Fruit fly (Drosophila melanogaster) whole organism, embryonic: ENCODE results near the gene Lgr1.
A peak's percentile ranks its signal among the peaks of the same experiment; 100 is the strongest.

Source experiments
- ATbp ChIP-seq: fragments of 200-800 bp; sonication (Bioruptor generic); optimal IDR thresholded peaks from 2 replicates; lab custom pipeline; 2017; ENCODE audit warnings: missing biosample characterization, mild to moderate bottlenecking, missing genetic modification characterization, missing genetic modification reagents
- BEAF-32 ChIP-seq: fragments of 200-800 bp; sonication (Bioruptor generic); optimal IDR thresholded peaks from 3 replicates; lab custom pipeline; 2017; ENCODE audit warnings: missing biosample characterization, missing genetic modification characterization, mild to moderate bottlenecking, moderate library complexity, missing genetic modification reagents
- Blimp-1 ChIP-seq: fragments of 200-800 bp; sonication (Bioruptor generic); optimal IDR thresholded peaks from 3 replicates; lab custom pipeline; 2018; ENCODE audit warnings: missing biosample characterization, missing genetic modification characterization, mild to moderate bottlenecking, moderate library complexity, missing genetic modification reagents
- CG12071 ChIP-seq: fragments of 200-800 bp; sonication (Bioruptor generic); optimal IDR thresholded peaks from 3 replicates; lab custom pipeline; 2018; ENCODE audit warnings: missing biosample characterization, mild to moderate bottlenecking, missing genetic modification characterization
- CG14710 ChIP-seq: fragments of 200-800 bp; sonication (Bioruptor generic); optimal IDR thresholded peaks from 3 replicates; lab custom pipeline; 2019; ENCODE audit warnings: missing biosample characterization, mild to moderate bottlenecking, missing genetic modification characterization, moderate library complexity
- CG14860 ChIP-seq: fragments of 200-800 bp; sonication (Bioruptor generic); IDR thresholded peaks from 3 replicates; pipeline ENCODE4 v1.3.6; 2022; ENCODE audit warnings: missing biosample characterization, missing genetic modification characterization; ENCODE audit not compliant: partially characterized antibody
- CG17568 ChIP-seq: fragments of 200-800 bp; sonication (Bioruptor generic); optimal IDR thresholded peaks from 2 replicates; lab custom pipeline; 2018; ENCODE audit warnings: missing biosample characterization, mild to moderate bottlenecking, missing genetic modification characterization, moderate library complexity
- CG17612 ChIP-seq: fragments of 200-800 bp; sonication (Bioruptor generic); IDR thresholded peaks from 2 replicates; pipeline ENCODE4 v1.3.6; 2022; ENCODE audit warnings: missing biosample characterization, missing genetic modification characterization
- CG2875 ChIP-seq: fragments of 200-800 bp; sonication (Bioruptor generic); optimal IDR thresholded peaks from 2 replicates; lab custom pipeline; 2017; ENCODE audit warnings: missing biosample characterization, mild to moderate bottlenecking, missing genetic modification characterization, missing genetic modification reagents
- CG6175 ChIP-seq: fragments of 200-800 bp; sonication (Bioruptor generic); IDR thresholded peaks from 3 replicates; pipeline ENCODE4 v1.3.6; 2022; ENCODE audit warnings: missing biosample characterization, missing genetic modification characterization
- CG6791 ChIP-seq: fragments of 200-800 bp; sonication (Bioruptor generic); IDR thresholded peaks from 3 replicates; pipeline ENCODE4 v1.3.6; 2022; ENCODE audit warnings: missing biosample characterization, missing genetic modification characterization; ENCODE audit not compliant: partially characterized antibody
- CG7987 ChIP-seq: fragments of 200-800 bp; sonication (Bioruptor generic); optimal IDR thresholded peaks from 2 replicates; lab custom pipeline; 2018; ENCODE audit warnings: missing biosample characterization, mild to moderate bottlenecking, missing genetic modification characterization, moderate library complexity
- CG9876 ChIP-seq: fragments of 200-800 bp; sonication (Bioruptor generic); optimal IDR thresholded peaks from 2 replicates; lab custom pipeline; 2016; ENCODE audit warnings: missing biosample characterization, missing genetic modification characterization
- Dfd ChIP-seq, 2 experiments: fragments of >200 bp; optimal IDR thresholded peaks; 2 replicates each; lab custom pipeline; 2017; ENCODE audit warnings: missing biosample characterization in 2 of 2, missing genetic modification characterization in 2 of 2
- Eip74EF ChIP-seq, 2 experiments: fragments of 200-800 bp in 1 of 2; fragments of >200 bp in 1 of 2; sonication (Bioruptor generic) in 1 of 2; optimal IDR thresholded peaks; 2 replicates each; lab custom pipeline; 2017 to 2019; ENCODE audit warnings: missing biosample characterization in 2 of 2, missing genetic modification characterization in 2 of 2, mild to moderate bottlenecking in 1 of 2, moderate library complexity in 1 of 2
- Ets65A ChIP-seq: fragments of 200-800 bp; sonication (Bioruptor generic); peaks from one replicate; lab custom pipeline; 2016; ENCODE audit warnings: missing biosample characterization, missing genetic modification characterization
- H2.0 ChIP-seq: fragments of 200-800 bp; sonication (Bioruptor generic); IDR thresholded peaks from 2 replicates; pipeline ENCODE4 v1.3.6; 2022; ENCODE audit warnings: missing biosample characterization, missing genetic modification characterization
- Hey ChIP-seq: fragments of 200-800 bp; sonication (Bioruptor generic); optimal IDR thresholded peaks from 3 replicates; lab custom pipeline; 2018; ENCODE audit warnings: missing biosample characterization, mild to moderate bottlenecking, missing genetic modification characterization
- Hr78 ChIP-seq, 2 experiments: fragments of 200-800 bp in 1 of 2; fragments of >200 bp in 1 of 2; sonication (Bioruptor generic) in 1 of 2; optimal IDR thresholded peaks; 2 replicates each; lab custom pipeline; 2017 to 2019; ENCODE audit warnings: missing biosample characterization in 2 of 2, missing genetic modification characterization in 2 of 2, mild to moderate bottlenecking in 1 of 2, moderate library complexity in 1 of 2
- Med ChIP-seq: fragments of 200-800 bp; sonication (Bioruptor generic); peaks from one replicate; lab custom pipeline; 2016; ENCODE audit warnings: missing biosample characterization, missing genetic modification characterization, mild to moderate bottlenecking, inconsistent platforms, moderate library complexity
- NfI ChIP-seq: fragments of 200-800 bp; sonication (Bioruptor generic); optimal IDR thresholded peaks from 3 replicates; lab custom pipeline; 2018; ENCODE audit warnings: missing biosample characterization, mild to moderate bottlenecking, missing genetic modification characterization, moderate library complexity
- Stat92E ChIP-seq, 3 experiments: fragments of >200 bp in 2 of 3; fragments of 200-800 bp in 1 of 3; sonication (Bioruptor generic) in 1 of 3; optimal IDR thresholded peaks; 2 replicates each; lab custom pipeline; 2017 to 2019; ENCODE audit warnings: missing biosample characterization in 3 of 3, missing genetic modification characterization in 3 of 3, mild to moderate bottlenecking in 1 of 3, moderate library complexity in 1 of 3
- YL-1 ChIP-seq: fragments of 200-800 bp; sonication (Bioruptor generic); optimal IDR thresholded peaks from 3 replicates; lab custom pipeline; 2017; ENCODE audit warnings: missing biosample characterization, mild to moderate bottlenecking, missing genetic modification characterization
- ac ChIP-seq: fragments of 200-800 bp; sonication (Bioruptor generic); optimal IDR thresholded peaks from 3 replicates; lab custom pipeline; 2017; ENCODE audit warnings: missing biosample characterization, mild to moderate bottlenecking, missing genetic modification characterization
- amos ChIP-seq: fragments of 200-800 bp; sonication (Bioruptor generic); IDR thresholded peaks from 2 replicates; pipeline ENCODE4 v1.3.6; 2022; ENCODE audit warnings: missing biosample characterization, missing genetic modification characterization; ENCODE audit not compliant: partially characterized antibody
- bbx ChIP-seq: fragments of 200-800 bp; sonication (Bioruptor generic); IDR thresholded peaks from 2 replicates; pipeline ENCODE4 v1.3.6; 2022; ENCODE audit warnings: missing biosample characterization, missing genetic modification characterization; ENCODE audit not compliant: partially characterized antibody
- cg ChIP-seq: fragments of 200-800 bp; sonication (Bioruptor generic); optimal IDR thresholded peaks from 3 replicates; lab custom pipeline; 2019; ENCODE audit warnings: missing biosample characterization, mild to moderate bottlenecking, missing genetic modification characterization, moderate library complexity
- ci ChIP-seq: fragments of 200-800 bp; sonication (Bioruptor generic); IDR thresholded peaks from 3 replicates; pipeline ENCODE4 v1.3.6; 2022; ENCODE audit warnings: missing biosample characterization, missing genetic modification characterization
- crol ChIP-seq: fragments of 200-800 bp; sonication (Bioruptor generic); IDR thresholded peaks from 2 replicates; pipeline ENCODE4 v1.3.6; 2022; ENCODE audit warnings: missing biosample characterization, missing genetic modification characterization
- dimm ChIP-seq: fragments of 200-800 bp; sonication (Bioruptor generic); IDR thresholded peaks from 2 replicates; pipeline ENCODE4 v1.3.6; 2022; ENCODE audit warnings: missing biosample characterization, missing genetic modification characterization
- ftz-f1 ChIP-seq: fragments of 200-800 bp; sonication (Bioruptor generic); optimal IDR thresholded peaks from 2 replicates; lab custom pipeline; 2016; ENCODE audit warnings: missing biosample characterization, missing genetic modification characterization
- gce ChIP-seq: fragments of 200-800 bp; sonication (Bioruptor generic); IDR thresholded peaks from 3 replicates; pipeline ENCODE4 v1.3.6; 2022; ENCODE audit warnings: missing biosample characterization, missing genetic modification characterization
- kay ChIP-seq: fragments of 200-800 bp; sonication (Bioruptor generic); optimal IDR thresholded peaks from 2 replicates; lab custom pipeline; 2016; ENCODE audit warnings: missing biosample characterization, missing genetic modification characterization
- maf-S ChIP-seq: fragments of 200-800 bp; sonication (Bioruptor generic); optimal IDR thresholded peaks from 2 replicates; lab custom pipeline; 2016; ENCODE audit warnings: missing biosample characterization, missing genetic modification characterization
- mld ChIP-seq: fragments of 200-800 bp; sonication (Bioruptor generic); IDR thresholded peaks from 3 replicates; pipeline ENCODE4 v1.3.6; 2022; ENCODE audit warnings: missing biosample characterization, missing genetic modification characterization; ENCODE audit not compliant: partially characterized antibody
- odd ChIP-seq: fragments of 200-800 bp; sonication (Bioruptor generic); optimal IDR thresholded peaks from 2 replicates; lab custom pipeline; 2017; ENCODE audit warnings: missing biosample characterization, mild to moderate bottlenecking, missing genetic modification characterization
- org-1 ChIP-seq: fragments of 200-800 bp; sonication (Bioruptor generic); optimal IDR thresholded peaks from 2 replicates; lab custom pipeline; 2017; ENCODE audit warnings: missing biosample characterization, missing genetic modification characterization
- repo ChIP-seq: fragments of 200-800 bp; sonication (Bioruptor generic); optimal IDR thresholded peaks from 2 replicates; lab custom pipeline; 2016; ENCODE audit warnings: missing biosample characterization, missing genetic modification characterization
- shn ChIP-seq: fragments of 200-800 bp; sonication (Bioruptor generic); optimal IDR thresholded peaks from 3 replicates; lab custom pipeline; 2016; ENCODE audit warnings: missing biosample characterization, missing genetic modification characterization
- sug ChIP-seq: fragments of 200-800 bp; optimal IDR thresholded peaks from 2 replicates; lab custom pipeline; 2019; ENCODE audit warnings: missing biosample characterization, mild to moderate bottlenecking, missing genetic modification characterization, moderate library complexity
- twi ChIP-seq: fragments of 200-800 bp; optimal IDR thresholded peaks from 2 replicates; lab custom pipeline; 2019; ENCODE audit warnings: missing biosample characterization, mild to moderate bottlenecking, missing genetic modification characterization, moderate library complexity
- vvl ChIP-seq: fragments of 200-800 bp; sonication (Bioruptor generic); IDR thresholded peaks from 2 replicates; pipeline ENCODE4 v1.3.6; 2022; ENCODE audit warnings: missing biosample characterization, missing genetic modification characterization
- z ChIP-seq: fragments of 200-800 bp; sonication (Bioruptor generic); IDR thresholded peaks from 3 replicates; pipeline ENCODE4 v1.3.6; 2022; ENCODE audit warnings: missing biosample characterization, missing genetic modification characterization

The Lgr1 gene

dm6 chr3R:17706971-17707406, 18.6 kb upstream of the Lgr1 start (continued):
- TF ChIP-seq BEAF-32 (GFP tag; lab: Kevin White, UChicago) (no peak), Eip74EF (GFP tag; optimal IDR thresholded peaks at IDR 0.05; lab: Kevin White, UChicago) (peak in 1 of 2 experiments; percentile 24), Blimp-1 (GFP tag; lab: Kevin White, UChicago) (peak; percentile 9), bbx (GFP tag; lab: Robert Waterston, UW) (no peak), ATbp (no peak), sug (tag; lab: Kevin White, UChicago) (peak; percentile 14), Hr78 (GFP tag; optimal IDR thresholded peaks at IDR 0.05; lab: Kevin White, UChicago) (peak in 1 of 2 experiments; percentile 78), NfI (GFP tag; lab: Kevin White, UChicago) (no peak), amos (GFP tag; lab: Robert Waterston, UW) (peak; percentile 22; the same call in 1 of the 2 replicates), ci (GFP tag; lab: Robert Waterston, UW) (0 out of 3 replicates have a peak, but pooled peaks have one; percentile 50), crol (GFP tag; lab: Robert Waterston, UW) (peak; percentile 91), ftz-f1 (GFP tag; lab: Kevin White, UChicago) (peak; percentile 83), gce (GFP tag; lab: Robert Waterston, UW) (0 out of 3 replicates have a peak, but pooled peaks have one; percentile 27), CG7987 (GFP tag; lab: Kevin White, UChicago) (peak; percentile 85), org-1 (GFP tag; lab: Kevin White, UChicago) (no peak), CG17612 (GFP tag; lab: Robert Waterston, UW) (no peak), CG2875 (GFP tag; lab: Kevin White, UChicago) (no peak), CG6175 (0 out of 3 replicates have a peak, but pooled peaks have one; percentile 35), mld (GFP tag; lab: Robert Waterston, UW) (0 out of 3 replicates have a peak, but pooled peaks have one; percentile 9), CG9876 (GFP tag; lab: Kevin White, UChicago) (no peak), CG12071 (GFP tag; lab: Kevin White, UChicago) (no peak), z (GFP tag; lab: Robert Waterston, UW) (0 out of 3 replicates have a peak, but pooled peaks have one; percentile 34), CG17568 (GFP tag; lab: Kevin White, UChicago) (no peak), shn (GFP tag; lab: Kevin White, UChicago) (peak; percentile 12)

DNA sequence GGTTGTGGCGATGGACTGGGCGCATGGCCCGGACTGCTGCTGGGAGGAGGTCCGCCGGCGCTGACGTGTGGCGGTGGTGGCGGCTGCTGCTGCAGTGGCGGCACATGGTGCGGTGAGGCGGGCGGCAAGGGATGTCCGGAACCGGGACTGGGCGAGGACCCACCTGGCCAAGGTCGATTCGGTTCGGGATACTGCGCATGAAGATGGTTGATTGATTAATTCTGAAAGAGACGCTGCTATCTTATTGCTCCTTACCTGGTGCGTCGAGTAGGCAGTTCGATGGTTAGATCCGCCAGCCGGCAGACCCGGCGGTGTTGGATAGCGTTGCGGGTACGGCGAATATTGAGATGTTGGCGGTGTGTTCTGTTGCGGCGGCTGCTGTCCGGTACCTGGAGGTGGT, 17.8 kb upstream of the Lgr1 start:
- TF ChIP-seq CG14860 (GFP tag; lab: Robert Waterston, UW) (0 out of 3 replicates have a peak, but pooled peaks have one; percentile 27), kay (GFP tag; lab: Kevin White, UChicago) (no peak), CG6791 (GFP tag; lab: Robert Waterston, UW) (0 out of 3 replicates have a peak, but pooled peaks have one; percentile 38), vvl (GFP tag; lab: Robert Waterston, UW) (0 out of 2 replicates have a peak, but pooled peaks have one; percentile 6), Med (GFP tag; lab: Kevin White, UChicago) (peak; percentile 59), ci (GFP tag; lab: Robert Waterston, UW) (0 out of 3 replicates have a peak, but pooled peaks have one; percentile 29), repo (GFP tag; lab: Kevin White, UChicago) (no peak), Hey (tag; lab: Kevin White, UChicago) (peak; percentile 64), Dfd (GFP tag; optimal IDR thresholded peaks at IDR 0.05; lab: Kevin White, UChicago) (peak in 1 of 2 experiments; percentile 67), H2.0 (GFP tag; lab: Robert Waterston, UW) (0 out of 2 replicates have a peak, but pooled peaks have one; percentile 5), odd (GFP tag; lab: Kevin White, UChicago) (no peak), YL-1 (GFP tag; lab: Kevin White, UChicago) (no peak), dimm (no peak), Stat92E (GFP tag; optimal IDR thresholded peaks at IDR 0.05; lab: Kevin White, UChicago) (no peak), ac (GFP tag; lab: Kevin White, UChicago) (no peak), maf-S (GFP tag; lab: Kevin White, UChicago) (no peak), cg (GFP tag; lab: Kevin White, UChicago) (no peak), twi (tag; lab: Kevin White, UChicago) (no peak), CG14710 (tag; lab: Kevin White, UChicago) (no peak), Ets65A (GFP tag; lab: Kevin White, UChicago) (peak; percentile 60)
